Fruit fly (Drosophila melanogaster): ENCODE measurements around the gene CG1785.

CG1785 gene

DNA sequence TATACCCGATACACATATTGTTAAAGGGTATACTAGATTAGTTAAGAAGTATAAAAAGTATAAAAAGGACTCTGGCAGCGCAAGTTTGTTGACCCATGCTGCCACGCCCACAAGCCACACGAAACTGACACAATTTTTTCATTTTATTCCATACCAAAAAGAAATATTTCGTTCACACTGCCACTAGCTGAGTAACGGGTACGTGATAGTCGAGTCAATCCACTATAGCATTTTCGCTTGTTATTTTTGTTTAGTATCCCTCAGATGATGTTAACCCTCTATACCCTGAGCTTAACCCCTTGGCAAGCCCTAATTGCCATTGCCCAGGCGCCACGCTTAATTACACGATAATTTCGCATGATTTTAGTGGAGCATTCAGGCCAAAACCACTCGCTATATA is 32.2 kb downstream of the CG1785 start:
- TF ChIP-seq CG8478 (optimal IDR thresholded peaks at IDR 0.05) (no peak), CTCF (optimal IDR thresholded peaks at IDR 0.05) (no peak)

dm6 chrX:8747627-8748026 is 32.9 kb downstream of the CG1785 start:
- TF ChIP-seq CTCF (optimal IDR thresholded peaks at IDR 0.05) = no peak
- no peak for TF ChIP-seq CG8478 (optimal IDR thresholded peaks at IDR 0.05)

dm6 chrX:8753703-8754102 is 39.0 kb downstream of the CG1785 start:
- no peak for TF ChIP-seq CTCF (optimal IDR thresholded peaks at IDR 0.05)
- no peak for TF ChIP-seq CG8478 (optimal IDR thresholded peaks at IDR 0.05)

DNA sequence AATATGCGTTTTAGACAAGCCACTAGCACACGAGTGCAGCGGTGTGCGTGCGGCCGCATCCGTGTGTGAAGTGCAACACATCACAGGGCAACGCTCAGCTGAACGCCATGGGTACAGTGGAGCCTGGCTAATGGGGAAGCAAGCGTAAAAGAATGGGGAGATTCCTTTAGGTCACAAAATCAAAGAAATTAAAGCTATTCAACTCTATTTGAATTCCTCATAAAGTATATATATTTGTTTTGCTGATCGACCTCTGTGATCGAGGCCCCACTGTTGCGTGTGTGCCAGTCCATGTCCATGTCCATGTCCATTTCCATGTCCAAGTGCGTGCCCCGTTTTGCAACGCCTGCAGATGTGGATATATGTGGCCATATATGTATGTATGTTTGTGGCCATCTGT is 40.6 kb downstream of the CG1785 start:
- no peak for TF ChIP-seq CG8478 (optimal IDR thresholded peaks at IDR 0.05)
- no peak for TF ChIP-seq CTCF (optimal IDR thresholded peaks at IDR 0.05)

- TF ChIP-seq CTCF (optimal IDR thresholded peaks at IDR 0.05) = no peak
- TF ChIP-seq CG8478 (optimal IDR thresholded peaks at IDR 0.05) = no peak
Observed at dm6 chrX:8757775-8758363, 43.1 kb downstream of the CG1785 start.

dm6 chrX:8762260-8762659 is 47.5 kb downstream of the CG1785 start:
- TF ChIP-seq CG8478 (optimal IDR thresholded peaks at IDR 0.05) (no peak), CTCF (optimal IDR thresholded peaks at IDR 0.05) (no peak)

DNA sequence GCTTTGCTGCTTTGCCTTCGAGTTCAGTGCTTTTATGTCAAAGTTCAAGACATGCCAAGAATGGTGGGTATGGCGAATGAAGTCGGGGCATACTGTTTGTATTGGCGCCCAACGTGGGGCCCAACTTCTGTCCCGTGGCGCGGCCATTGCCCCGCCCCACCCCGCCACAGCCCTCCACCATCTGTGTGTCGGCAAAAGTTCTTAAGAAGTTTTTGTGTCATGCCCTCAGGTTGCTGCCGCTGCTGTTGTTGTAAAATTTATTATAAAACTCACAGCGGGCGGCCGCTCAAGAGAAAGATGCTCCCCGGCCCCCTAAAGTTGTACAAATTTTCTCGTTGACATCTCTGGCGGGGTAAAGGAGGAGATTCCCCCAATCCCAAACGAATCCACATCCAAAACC is 50.5 kb downstream of the CG1785 start:
- TF ChIP-seq CG8478 (optimal IDR thresholded peaks at IDR 0.05) = no peak
- no peak for TF ChIP-seq CTCF (optimal IDR thresholded peaks at IDR 0.05)

Data from S2 (cell line).